Fruit fly (Drosophila melanogaster) whole organism, embryonic: ENCODE measurements around the gene CG43998.

Source experiments
- Abd-B ChIP-seq: fragments of 200-800 bp; sonication (Bioruptor generic); optimal IDR thresholded peaks from 2 replicates; lab custom pipeline; 2018; ENCODE audit warnings: missing biosample characterization, mild to moderate bottlenecking, missing genetic modification characterization, moderate library complexity
- Adf1 ChIP-seq: fragments of 200-800 bp; sonication (Bioruptor generic); IDR thresholded peaks from 2 replicates; pipeline ENCODE4 v1.3.6; 2022; ENCODE audit warnings: missing biosample characterization, missing genetic modification characterization
- CG10147 ChIP-seq: fragments of 200-800 bp; sonication (Bioruptor generic); optimal IDR thresholded peaks from 2 replicates; lab custom pipeline; 2019; ENCODE audit warnings: missing biosample characterization, mild to moderate bottlenecking, missing genetic modification characterization, moderate library complexity
- CG10366 ChIP-seq: fragments of 200-800 bp; sonication (Bioruptor generic); IDR thresholded peaks from 2 replicates; pipeline ENCODE4 v1.3.6; 2022; ENCODE audit warnings: missing biosample characterization, missing genetic modification characterization
- CG10543 ChIP-seq: fragments of 200-800 bp; sonication (Bioruptor generic); optimal IDR thresholded peaks from 3 replicates; lab custom pipeline; 2017; ENCODE audit warnings: missing biosample characterization, mild to moderate bottlenecking, missing genetic modification characterization, moderate library complexity
- CG10979 ChIP-seq: fragments of 200-800 bp; sonication (Bioruptor generic); optimal IDR thresholded peaks from 2 replicates; lab custom pipeline; 2018; ENCODE audit warnings: missing biosample characterization, mild to moderate bottlenecking, missing genetic modification characterization, moderate library complexity
- CG11093 ChIP-seq: fragments of 200-800 bp; sonication (Bioruptor generic); IDR thresholded peaks from 3 replicates; pipeline ENCODE4 v1.3.6; 2022; ENCODE audit warnings: missing biosample characterization, missing genetic modification characterization
- CG13123 ChIP-seq: fragments of 200-800 bp; sonication (Bioruptor generic); optimal IDR thresholded peaks from 2 replicates; lab custom pipeline; 2016; ENCODE audit warnings: missing biosample characterization, missing genetic modification characterization
- CG13287 ChIP-seq: fragments of 200-800 bp; sonication (Bioruptor generic); IDR thresholded peaks from 2 replicates; pipeline ENCODE4 v1.3.6; 2022; ENCODE audit warnings: missing biosample characterization, missing genetic modification characterization; ENCODE audit not compliant: partially characterized antibody
- CG13624 ChIP-seq: fragments of 200-800 bp; sonication (Bioruptor generic); optimal IDR thresholded peaks from 2 replicates; lab custom pipeline; 2016; ENCODE audit warnings: missing biosample characterization, missing genetic modification characterization
- CG15479 ChIP-seq: fragments of 200-800 bp; sonication (Bioruptor generic); optimal IDR thresholded peaks from 3 replicates; lab custom pipeline; 2019; ENCODE audit warnings: missing biosample characterization, mild to moderate bottlenecking, missing genetic modification characterization, moderate library complexity
- CG15696 ChIP-seq: fragments of 200-800 bp; sonication (Bioruptor generic); optimal IDR thresholded peaks from 2 replicates; lab custom pipeline; 2019; ENCODE audit warnings: missing biosample characterization, mild to moderate bottlenecking, missing genetic modification characterization, moderate library complexity
- CG17829 ChIP-seq: fragments of 200-800 bp; optimal IDR thresholded peaks from 2 replicates; lab custom pipeline; 2019; ENCODE audit warnings: missing biosample characterization, mild to moderate bottlenecking, missing genetic modification characterization, moderate library complexity
- CG30403 ChIP-seq: fragments of 200-800 bp; sonication (Bioruptor generic); optimal IDR thresholded peaks from 3 replicates; lab custom pipeline; 2016; ENCODE audit warnings: missing biosample characterization, missing genetic modification characterization
- CG4282 ChIP-seq: fragments of 200-800 bp; sonication (Bioruptor generic); optimal IDR thresholded peaks from 2 replicates; lab custom pipeline; 2016; ENCODE audit warnings: missing biosample characterization, missing genetic modification characterization
- CG5180 ChIP-seq: fragments of 200-800 bp; sonication (Bioruptor generic); optimal IDR thresholded peaks from 3 replicates; lab custom pipeline; 2017; ENCODE audit warnings: missing biosample characterization, missing genetic modification characterization, mild to moderate bottlenecking, moderate library complexity, missing genetic modification reagents
- CG6175 ChIP-seq: fragments of 200-800 bp; sonication (Bioruptor generic); IDR thresholded peaks from 3 replicates; pipeline ENCODE4 v1.3.6; 2022; ENCODE audit warnings: missing biosample characterization, missing genetic modification characterization
- CG7928 ChIP-seq: fragments of 200-800 bp; sonication (Bioruptor generic); optimal IDR thresholded peaks from 2 replicates; lab custom pipeline; 2017; ENCODE audit warnings: missing biosample characterization, mild to moderate bottlenecking, missing genetic modification characterization
- Camta ChIP-seq: fragments of 200-800 bp; sonication (Bioruptor generic); optimal IDR thresholded peaks from 2 replicates; lab custom pipeline; 2016; ENCODE audit warnings: missing biosample characterization, missing genetic modification characterization
- D19B ChIP-seq: fragments of 200-800 bp; sonication (Bioruptor generic); optimal IDR thresholded peaks from 2 replicates; lab custom pipeline; 2017; ENCODE audit warnings: missing biosample characterization, mild to moderate bottlenecking, missing genetic modification characterization
- Dip3 ChIP-seq: fragments of 200-800 bp; sonication (Bioruptor generic); optimal IDR thresholded peaks from 3 replicates; lab custom pipeline; 2016; ENCODE audit warnings: missing biosample characterization, missing genetic modification characterization
- Gsc ChIP-seq: fragments of 200-800 bp; sonication (Bioruptor generic); IDR thresholded peaks from 2 replicates; pipeline ENCODE4 v1.3.6; 2022; ENCODE audit warnings: missing biosample characterization, missing genetic modification characterization
- Gug ChIP-seq: fragments of 200-800 bp; sonication (Bioruptor generic); IDR thresholded peaks from 4 replicates; pipeline ENCODE4 v1.3.6; 2022; ENCODE audit warnings: missing biosample characterization, missing genetic modification characterization
- HHEX ChIP-seq: fragments of 200-800 bp; sonication (Bioruptor generic); optimal IDR thresholded peaks from 3 replicates; lab custom pipeline; 2017; ENCODE audit warnings: missing biosample characterization, mild to moderate bottlenecking, missing genetic modification characterization, missing genetic modification reagents
- HLH4C ChIP-seq: fragments of 200-800 bp; sonication (Bioruptor generic); IDR thresholded peaks from 3 replicates; pipeline ENCODE4 v1.3.6; 2022; ENCODE audit warnings: missing biosample characterization, missing genetic modification characterization; ENCODE audit not compliant: partially characterized antibody
- Hand ChIP-seq: fragments of 200-800 bp; sonication (Bioruptor generic); optimal IDR thresholded peaks from 2 replicates; lab custom pipeline; 2017; ENCODE audit warnings: mild to moderate bottlenecking, missing biosample characterization, missing genetic modification reagents, missing genetic modification characterization
- Med ChIP-seq: fragments of 200-800 bp; sonication (Bioruptor generic); peaks from one replicate; lab custom pipeline; 2016; ENCODE audit warnings: missing biosample characterization, missing genetic modification characterization, mild to moderate bottlenecking, inconsistent platforms, moderate library complexity
- Myb ChIP-seq: fragments of 200-800 bp; sonication (Bioruptor generic); optimal IDR thresholded peaks from 2 replicates; lab custom pipeline; 2016; ENCODE audit warnings: missing biosample characterization, missing genetic modification characterization
- NC2α ChIP-seq: fragments of 200-800 bp; sonication (Bioruptor generic); optimal IDR thresholded peaks from 2 replicates; lab custom pipeline; 2016; ENCODE audit warnings: missing biosample characterization, missing genetic modification characterization
- TFAM ChIP-seq: fragments of 200-800 bp; sonication (Bioruptor generic); optimal IDR thresholded peaks from 2 replicates; lab custom pipeline; 2017; ENCODE audit warnings: missing biosample characterization, missing genetic modification characterization, inconsistent platforms
- btn ChIP-seq: fragments of 200-800 bp; sonication (Bioruptor generic); optimal IDR thresholded peaks from 2 replicates; lab custom pipeline; 2016; ENCODE audit warnings: missing biosample characterization, missing genetic modification characterization
- chif ChIP-seq, 2 experiments: fragments of 200-800 bp; sonication (Bioruptor generic); optimal IDR thresholded peaks; 3 replicates each; lab custom pipeline; 2016; ENCODE audit warnings: missing biosample characterization in 2 of 2, missing genetic modification characterization in 2 of 2
- crol ChIP-seq: fragments of 200-800 bp; sonication (Bioruptor generic); IDR thresholded peaks from 2 replicates; pipeline ENCODE4 v1.3.6; 2022; ENCODE audit warnings: missing biosample characterization, missing genetic modification characterization
- en ChIP-seq: fragments of 200-800 bp; sonication (Bioruptor generic); optimal IDR thresholded peaks from 2 replicates; lab custom pipeline; 2016; ENCODE audit warnings: missing biosample characterization, missing genetic modification characterization
- exex ChIP-seq: fragments of 200-800 bp; sonication (Bioruptor generic); optimal IDR thresholded peaks from 4 replicates; lab custom pipeline; 2018; ENCODE audit warnings: missing biosample characterization, mild to moderate bottlenecking, missing genetic modification characterization, moderate library complexity
- gfzf ChIP-seq: fragments of 200-800 bp; sonication (Bioruptor generic); optimal IDR thresholded peaks from 2 replicates; lab custom pipeline; 2016; ENCODE audit warnings: missing biosample characterization, mild to moderate bottlenecking, missing genetic modification characterization, moderate library complexity
- grn ChIP-seq: fragments of 200-800 bp; sonication (Bioruptor generic); optimal IDR thresholded peaks from 3 replicates; lab custom pipeline; 2017; ENCODE audit warnings: missing biosample characterization, missing genetic modification characterization
- nau ChIP-seq: fragments of 200-800 bp; sonication (Bioruptor generic); optimal IDR thresholded peaks from 3 replicates; lab custom pipeline; 2017; ENCODE audit warnings: missing biosample characterization, mild to moderate bottlenecking, missing genetic modification characterization, missing genetic modification reagents
- odd ChIP-seq: fragments of 200-800 bp; sonication (Bioruptor generic); optimal IDR thresholded peaks from 2 replicates; lab custom pipeline; 2017; ENCODE audit warnings: missing biosample characterization, mild to moderate bottlenecking, missing genetic modification characterization
- otp ChIP-seq: fragments of 200-800 bp; sonication (Bioruptor generic); IDR thresholded peaks from 3 replicates; pipeline ENCODE4, ENCODE4 v1.3.6; 2022; ENCODE audit warnings: missing biosample characterization, missing genetic modification characterization
- pita ChIP-seq: fragments of 200-800 bp; sonication (Bioruptor generic); optimal IDR thresholded peaks from 2 replicates; lab custom pipeline; 2017; ENCODE audit warnings: missing biosample characterization, mild to moderate bottlenecking, missing genetic modification characterization
- pnt ChIP-seq: fragments of 200-800 bp; sonication (Bioruptor generic); optimal IDR thresholded peaks from 3 replicates; lab custom pipeline; 2016; ENCODE audit warnings: missing biosample characterization, missing genetic modification characterization
- psq ChIP-seq: fragments of 200-800 bp; sonication (Bioruptor generic); optimal IDR thresholded peaks from 2 replicates; lab custom pipeline; 2017; ENCODE audit warnings: missing biosample characterization, missing genetic modification characterization
- repo ChIP-seq: fragments of 200-800 bp; sonication (Bioruptor generic); optimal IDR thresholded peaks from 2 replicates; lab custom pipeline; 2016; ENCODE audit warnings: missing biosample characterization, missing genetic modification characterization
- ro ChIP-seq: fragments of 200-800 bp; sonication (Bioruptor generic); IDR thresholded peaks from 2 replicates; pipeline ENCODE4 v1.3.6; 2022; ENCODE audit warnings: missing biosample characterization, missing genetic modification characterization
- salm ChIP-seq: fragments of 200-800 bp; sonication (Bioruptor generic); optimal IDR thresholded peaks from 2 replicates; lab custom pipeline; 2018; ENCODE audit warnings: missing biosample characterization, mild to moderate bottlenecking, missing genetic modification characterization
- sna ChIP-seq: fragments of 200-800 bp; sonication (Bioruptor generic); IDR thresholded peaks from 2 replicates; pipeline ENCODE4 v1.3.6; 2022; ENCODE audit warnings: missing biosample characterization, missing genetic modification characterization; ENCODE audit not compliant: partially characterized antibody
- tap ChIP-seq: fragments of 200-800 bp; optimal IDR thresholded peaks from 3 replicates; lab custom pipeline; 2019; ENCODE audit warnings: missing biosample characterization, mild to moderate bottlenecking, missing genetic modification characterization, moderate library complexity
- z ChIP-seq: fragments of 200-800 bp; sonication (Bioruptor generic); IDR thresholded peaks from 3 replicates; pipeline ENCODE4 v1.3.6; 2022; ENCODE audit warnings: missing biosample characterization, missing genetic modification characterization

Gene CG43998

dm6 chr3R:23888273-23889220 is 40.3 kb downstream of the CG43998 start:
- TF ChIP-seq Hand (GFP tag; lab: Kevin White, UChicago) (no peak), CG5180 (GFP tag; lab: Kevin White, UChicago) (no peak), CG6175 (GFP tag; lab: Robert Waterston, UW) (no peak), psq (no peak), repo (GFP tag; lab: Kevin White, UChicago) (peak; percentile 37), CG7928 (GFP tag; lab: Kevin White, UChicago) (no peak), odd (GFP tag; lab: Kevin White, UChicago) (no peak), Camta (GFP tag; lab: Kevin White, UChicago) (no peak), CG4282 (GFP tag; lab: Kevin White, UChicago) (no peak), nau (GFP tag; lab: Kevin White, UChicago) (no peak), Abd-B (GFP tag; lab: Kevin White, UChicago) (no peak), CG10543 (GFP tag; lab: Kevin White, UChicago) (no peak), Myb (GFP tag; lab: Kevin White, UChicago) (no peak), D19B (no peak), CG17829 (peak; percentile 8), grn (GFP tag; lab: Kevin White, UChicago) (no peak), ro (GFP tag; lab: Robert Waterston, UW) (no peak), CG15696 (tag; lab: Kevin White, UChicago) (no peak), CG10979 (tag; lab: Kevin White, UChicago) (peak; percentile 30), HHEX (GFP tag; lab: Kevin White, UChicago) (no peak), CG30403 (GFP tag; lab: Kevin White, UChicago) (peak; percentile 37), crol (GFP tag; lab: Robert Waterston, UW) (peak; percentile 59), CG10147 (GFP tag; lab: Kevin White, UChicago) (no peak), TFAM (no peak), gfzf (GFP tag; lab: Kevin White, UChicago) (no peak), chif (GFP tag; optimal IDR thresholded peaks at IDR 0.05; lab: Kevin White, UChicago) (peak; percentile 8 to 21), Adf1 (GFP tag; lab: Robert Waterston, UW) (no peak), otp (no peak), HLH4C (GFP tag; lab: Robert Waterston, UW) (no peak), CG11093 (no peak), Dip3 (GFP tag; lab: Kevin White, UChicago) (no peak), NC2α (GFP tag; lab: Kevin White, UChicago) (no peak), CG13123 (GFP tag; lab: Kevin White, UChicago) (no peak), CG10366 (no peak; the same call in 1 of the 2 replicates), en (GFP tag; lab: Kevin White, UChicago) (peak; percentile 8), btn (GFP tag; lab: Kevin White, UChicago) (no peak), Gsc (GFP tag; lab: Robert Waterston, UW) (no peak), CG15479 (GFP tag; lab: Kevin White, UChicago) (no peak), Gug (no peak), pita (no peak), tap (tag; lab: Kevin White, UChicago) (peak; percentile 33), CG13624 (GFP tag; lab: Kevin White, UChicago) (no peak), Med (peak; percentile 88), z (GFP tag; lab: Robert Waterston, UW) (no peak), pnt (GFP tag; lab: Kevin White, UChicago) (no peak), exex (tag; lab: Kevin White, UChicago) (no peak), salm (tag; lab: Kevin White, UChicago) (no peak), CG13287 (GFP tag; lab: Robert Waterston, UW) (no peak), sna (GFP tag; lab: Robert Waterston, UW) (no peak)
